Worm (Caenorhabditis elegans) whole organism, midembryonic: ENCODE measurements around the gene Y37D8A.29.

Experiments used
- T22C8.4 ChIP-seq: fragments of 200-800 bp; sonication (Bioruptor generic); IDR thresholded peaks from 2 replicates; pipeline ENCODE4 v1.3.6; 2022; ENCODE audit warnings: missing genetic modification characterization, missing compliant biosample characterization
- flt-1 ChIP-seq: fragments of 200-800 bp; sonication (Bioruptor generic); IDR thresholded peaks from 2 replicates; pipeline ENCODE4 v1.3.6; 2022; ENCODE audit warnings: missing genetic modification characterization, missing compliant biosample characterization
- klf-2 ChIP-seq: fragments of 200-800 bp; sonication (Bioruptor generic); conservative IDR thresholded peaks from 2 replicates; pipeline ENCODE4 v1.3.6; 2022; ENCODE audit warnings: missing genetic modification reagents, missing genetic modification characterization, missing compliant biosample characterization
- med-1 ChIP-seq: sonication (generic microtip); optimal IDR thresholded peaks from 2 replicates; lab custom pipeline; 2017; ENCODE audit warnings: missing genetic modification characterization, mild to moderate bottlenecking, missing compliant biosample characterization, antibody characterized with exemption, missing genetic modification reagents; ENCODE audit not compliant: insufficient read depth
- ref-1 ChIP-seq: fragments of 200-800 bp; sonication (Bioruptor generic); conservative IDR thresholded peaks from 2 replicates; pipeline ENCODE4 v1.3.6; 2022; ENCODE audit warnings: missing genetic modification reagents, missing genetic modification characterization, missing compliant biosample characterization
- tab-1 ChIP-seq: fragments of 200-800 bp; sonication (Bioruptor generic); IDR thresholded peaks from 2 replicates; pipeline ENCODE4 v1.3.6; 2022; ENCODE audit warnings: missing genetic modification characterization, missing compliant biosample characterization
- ztf-29 ChIP-seq: fragments of 200-800 bp; sonication (Bioruptor generic); IDR thresholded peaks from 2 replicates; pipeline ENCODE4 v1.3.6; 2022; ENCODE audit warnings: missing genetic modification reagents, missing genetic modification characterization, missing compliant biosample characterization

DNA sequence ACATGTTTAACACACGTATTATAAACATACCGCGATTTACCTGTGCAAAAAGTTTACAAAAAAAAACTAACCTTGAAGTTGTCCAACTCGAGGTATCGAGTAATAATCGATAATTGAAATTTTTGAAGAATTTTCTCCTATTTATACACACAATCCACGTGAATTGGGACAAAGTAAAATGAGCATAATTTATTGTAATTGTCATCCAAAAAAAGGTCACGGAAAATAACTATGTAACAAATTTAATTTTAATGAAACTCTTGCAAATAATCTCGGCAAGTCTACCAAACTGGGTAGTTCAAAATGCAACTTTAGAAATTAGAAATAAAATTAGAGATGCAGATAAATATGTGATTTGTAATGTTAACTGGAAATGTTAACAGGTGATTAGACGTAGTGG is 36.1 kb downstream of the Y37D8A.29 start, which contains the start of gene Y37D8A.5:
- TF ChIP-seq ref-1 (GFP tag; lab: Robert Waterston, UW) (no peak), med-1 (GFP tag; lab: Kevin White, UChicago) (no peak), T22C8.4 (GFP tag; lab: Robert Waterston, UW) (no peak), flt-1 (GFP tag; lab: Robert Waterston, UW) (no peak), klf-2 (GFP tag; lab: Robert Waterston, UW) (no peak), ztf-29 (no peak), tab-1 (GFP tag; lab: Robert Waterston, UW) (no peak)
